Worm (Caenorhabditis elegans) whole organism, L4/young adult: ENCODE data around the gene srg-2.

Source experiments
- W03F9.2 ChIP-seq: fragments of 150-350 bp; optimal IDR thresholded peaks from 2 replicates; lab custom pipeline; 2014; ENCODE audit warnings: missing biosample characterization, missing genetic modification characterization
- him-1 ChIP-seq: sonication (generic microtip); optimal IDR thresholded peaks from 2 replicates; lab custom pipeline; 2016; ENCODE audit warnings: missing genotype, missing genetic modification reagents, missing genetic modification characterization, missing compliant biosample characterization

DNA sequence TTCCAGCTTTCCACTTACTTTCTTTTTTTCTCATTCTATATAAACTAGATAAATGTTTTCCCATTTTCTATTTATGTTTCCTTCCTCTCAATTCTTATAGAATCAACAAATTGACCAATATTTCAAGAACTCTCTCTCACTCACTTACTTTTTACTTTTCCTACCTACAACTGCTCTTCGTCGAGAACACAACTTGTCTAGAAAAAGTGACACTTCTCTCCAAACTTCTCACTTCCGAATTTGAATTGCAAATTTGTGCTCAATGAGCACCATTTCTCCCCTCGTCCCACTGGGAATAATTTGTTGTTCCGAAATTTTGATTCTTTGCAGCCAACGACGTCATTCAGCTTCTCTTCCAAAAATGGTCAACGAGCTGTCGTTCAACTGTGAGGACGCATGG lies 38.1 kb upstream of the srg-2 start, which contains the start of gene F47D12.3:
- TF ChIP-seq him-1 (tag; lab: Kevin White, UChicago) (no peak), W03F9.2 (tag; lab: Kevin White, UChicago) (no peak)
